Worm (Caenorhabditis elegans): ENCODE data around the gene dlat-1.

The dlat-1 gene

ce11 chrV:14414964-14415564, 32.0 kb downstream of the dlat-1 start, which contains the start of the genes nxf-1 and C15H11.11 (continued):
- TF ChIP-seq ceh-88 (GFP tag; IDR thresholded peaks at IDR 0.05) (no peak), hlh-4 (tag; optimal IDR thresholded peaks at IDR 0.05) (no peak), nhr-76 (tag; optimal IDR thresholded peaks at IDR 0.05) (no peak), ceh-82 (tag; optimal IDR thresholded peaks at IDR 0.05) (peak; percentile 50 to 64 (median 51)), sup-37 (GFP tag; optimal IDR thresholded peaks at IDR 0.05) (peak; percentile 17), pax-3 (tag; optimal IDR thresholded peaks at IDR 0.05) (peak; percentile 49), snu-23 (GFP tag; optimal IDR thresholded peaks at IDR 0.05) (peak; percentile 85)

DNA sequence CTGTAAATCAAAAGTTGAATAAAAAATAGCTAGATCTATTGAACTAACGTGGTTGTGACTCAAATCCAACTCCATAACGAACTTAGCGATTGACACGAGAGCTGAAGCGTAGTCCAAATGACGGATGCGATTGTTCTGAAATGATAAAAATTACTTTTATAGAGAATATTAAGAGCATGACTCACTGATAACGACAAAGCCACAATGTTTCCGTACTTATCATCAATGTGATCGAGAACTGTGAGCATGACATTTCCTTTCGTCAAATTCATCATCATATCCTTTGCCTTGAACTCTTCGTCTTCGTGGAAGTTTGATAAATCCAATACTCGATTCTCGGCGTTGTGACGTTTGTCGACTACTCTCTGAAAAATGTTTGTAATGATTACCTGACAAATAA, 33.1 kb downstream of the dlat-1 start:
- TF ChIP-seq sox-4 (tag; optimal IDR thresholded peaks at IDR 0.05): no peak
- TF ChIP-seq pax-3 (tag; optimal IDR thresholded peaks at IDR 0.05): peak; percentile 2
- peak; percentile 60 for TF ChIP-seq elt-2 (tag; optimal IDR thresholded peaks at IDR 0.05)
- TF ChIP-seq nhr-77 (tag; optimal IDR thresholded peaks at IDR 0.05): no peak
- peak; percentile 63 for TF ChIP-seq jun-1 (tag; optimal IDR thresholded peaks at IDR 0.05)
- TF ChIP-seq efl-1 (optimal IDR thresholded peaks at IDR 0.05): no peak
- TF ChIP-seq efl-1 (GFP tag; optimal IDR thresholded peaks at IDR 0.05 in 1 of 2): peak in 1 of 2 experiments; percentile 41

DNA sequence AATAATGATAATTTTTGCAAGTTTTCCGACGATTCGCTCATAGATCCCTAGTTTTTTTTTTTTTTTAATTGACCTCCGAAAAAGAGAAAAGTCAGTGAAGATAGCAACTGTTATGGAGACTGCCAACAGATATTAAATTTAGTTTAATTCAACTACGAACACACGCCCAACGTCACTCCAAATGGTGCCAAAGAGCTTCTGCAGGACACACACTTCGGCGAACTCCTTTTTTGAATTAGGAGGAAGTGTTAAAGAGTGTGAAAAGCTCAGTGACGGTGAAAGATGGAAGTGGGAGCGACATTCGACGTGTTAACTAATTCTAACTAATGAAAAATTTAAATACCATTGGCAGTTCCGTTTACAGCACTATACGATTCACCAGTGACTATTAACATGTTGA, 35.1 kb downstream of the dlat-1 start:
- TF ChIP-seq efl-1 (optimal IDR thresholded peaks at IDR 0.05) (no peak), efl-1 (GFP tag; optimal IDR thresholded peaks at IDR 0.05 in 1 of 2) (peak in 1 of 2 experiments; percentile 84), blmp-1 (tag; optimal IDR thresholded peaks at IDR 0.05) (no peak)

DNA sequence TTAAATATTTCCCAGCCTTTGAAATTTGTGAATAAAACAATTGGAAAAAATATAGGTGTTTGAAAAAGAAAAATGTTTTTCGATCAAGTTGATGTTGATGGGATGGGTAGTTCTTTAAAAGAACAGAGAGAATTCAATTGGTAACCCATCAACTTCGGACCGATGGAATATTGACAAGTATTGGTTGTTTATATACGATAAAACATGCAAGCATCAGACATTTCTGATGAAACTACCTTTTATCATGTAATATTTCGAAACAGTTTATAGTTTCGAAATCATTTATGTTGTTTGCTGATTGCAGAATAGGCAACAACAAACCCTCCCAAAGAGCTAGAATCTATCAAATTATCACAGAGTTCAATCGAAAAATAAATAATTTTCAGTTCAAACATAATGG, 37.2 kb downstream of the dlat-1 start:
- no peak for TF ChIP-seq tbx-2 (tag; optimal IDR thresholded peaks at IDR 0.05)
- no peak for TF ChIP-seq zag-1 (tag; optimal IDR thresholded peaks at IDR 0.05)
- TF ChIP-seq hlh-17 (GFP tag; optimal IDR thresholded peaks at IDR 0.05; ENCODE audit: borderline replicate concordance): no peak
- TF ChIP-seq efl-3 (GFP tag; optimal IDR thresholded peaks at IDR 0.05): no peak
- TF ChIP-seq ceh-88 (GFP tag; IDR thresholded peaks at IDR 0.05): no peak
- TF ChIP-seq ceh-90 (tag; optimal IDR thresholded peaks at IDR 0.05): no peak
- no peak for TF ChIP-seq tlp-1 (tag; optimal IDR thresholded peaks at IDR 0.05)
- TF ChIP-seq lin-39 (tag; optimal IDR thresholded peaks at IDR 0.05): no peak
- no peak for TF ChIP-seq dpl-1 (GFP tag; optimal IDR thresholded peaks at IDR 0.05)
- no peak for TF ChIP-seq C16A3.4 (tag; optimal IDR thresholded peaks at IDR 0.05)
- TF ChIP-seq mep-1 (tag; optimal IDR thresholded peaks at IDR 0.05): no peak
- no peak for TF ChIP-seq snpc-4 (tag; optimal IDR thresholded peaks at IDR 0.05)
- no peak for TF ChIP-seq egl-27 (tag; optimal IDR thresholded peaks at IDR 0.05)
- no peak for TF ChIP-seq lin-35 (GFP tag; optimal IDR thresholded peaks at IDR 0.05)
- TF ChIP-seq ztf-11 (tag; optimal IDR thresholded peaks at IDR 0.05): no peak

DNA sequence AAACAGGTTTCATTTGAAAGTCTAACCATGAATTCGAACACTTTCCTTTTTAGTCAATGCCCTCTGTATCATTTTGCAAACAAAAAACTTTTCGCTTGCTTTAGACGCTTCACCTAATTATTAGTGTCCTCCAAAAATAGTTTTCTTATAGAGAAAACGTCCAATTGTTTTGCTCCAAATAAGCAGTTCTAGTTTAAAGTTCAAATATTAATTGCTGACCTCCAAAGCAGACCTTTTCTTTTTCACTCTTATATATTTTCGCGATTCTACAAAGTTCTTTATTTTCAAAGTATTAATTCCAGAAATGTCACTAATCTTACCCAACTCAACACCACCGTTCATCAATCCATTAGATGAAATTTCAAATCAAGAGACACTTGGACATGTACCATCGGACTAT, 38.3 kb downstream of the dlat-1 start, which contains the start of gene gnrr-2:
TSS of gene gnrr-2 (plus strand) at position 301 of the 400 bp plus-strand sequence.
- no peak for TF ChIP-seq egl-27 (tag; optimal IDR thresholded peaks at IDR 0.05)
- no peak for TF ChIP-seq sptf-1 (tag; optimal IDR thresholded peaks at IDR 0.05)
- TF ChIP-seq lsy-2 (tag; optimal IDR thresholded peaks at IDR 0.05): no peak
- no peak for TF ChIP-seq nhr-20 (tag; optimal IDR thresholded peaks at IDR 0.05)
- TF ChIP-seq lin-13 (GFP tag; optimal IDR thresholded peaks at IDR 0.05): no peak
- TF ChIP-seq pax-3 (tag; optimal IDR thresholded peaks at IDR 0.05): no peak
- no peak for TF ChIP-seq swsn-7 (tag; optimal IDR thresholded peaks at IDR 0.05)
- no peak for TF ChIP-seq hlh-4 (tag; optimal IDR thresholded peaks at IDR 0.05)
- TF ChIP-seq pqm-1 (tag; optimal IDR thresholded peaks at IDR 0.05): no peak
- TF ChIP-seq efl-3 (GFP tag; optimal IDR thresholded peaks at IDR 0.05): no peak
- TF ChIP-seq lir-3 (tag; optimal IDR thresholded peaks at IDR 0.05; ENCODE audit: poor library complexity): no peak
- no peak for TF ChIP-seq mef-2 (tag; optimal IDR thresholded peaks at IDR 0.05)
- no peak for TF ChIP-seq tlp-1 (tag; optimal IDR thresholded peaks at IDR 0.05)
- no peak for TF ChIP-seq zag-1 (tag; optimal IDR thresholded peaks at IDR 0.05)
- no peak for TF ChIP-seq sox-4 (tag; optimal IDR thresholded peaks at IDR 0.05)
- no peak for TF ChIP-seq rnt-1 (tag; optimal IDR thresholded peaks at IDR 0.05)

All from whole organism, L1 larva.